Worm (Caenorhabditis elegans): ENCODE data around the gene cnx-1.

Gene cnx-1

DNA sequence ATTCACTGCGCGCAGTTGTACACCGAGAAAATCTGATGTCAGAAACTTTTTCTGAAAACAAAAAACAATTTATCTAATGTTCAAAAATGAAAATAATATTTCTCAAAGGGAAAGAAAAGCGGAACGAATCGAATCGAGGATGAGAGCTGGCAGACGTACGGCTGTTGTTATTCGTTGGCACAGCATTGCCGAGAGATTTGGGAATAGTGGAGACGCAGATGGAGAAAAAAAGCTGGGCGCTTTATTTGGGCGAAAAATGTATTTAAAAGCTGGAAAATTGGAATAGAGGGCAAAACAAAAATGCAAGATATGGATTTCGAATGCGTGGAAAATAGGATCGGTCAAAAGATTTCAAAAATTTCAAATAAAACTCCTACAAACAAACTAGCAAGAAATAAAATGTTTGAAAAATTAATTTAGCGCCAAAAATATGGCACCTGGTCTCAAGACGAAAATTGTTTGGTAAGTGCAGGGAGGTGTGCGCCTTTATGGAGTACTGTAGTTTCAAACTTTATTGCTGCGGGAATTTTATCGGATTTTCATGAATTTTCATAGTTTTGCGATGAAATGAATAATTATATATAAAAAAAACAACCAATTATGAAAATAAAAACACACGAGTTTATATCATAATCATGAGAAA, 42.3 kb upstream of the cnx-1 start, which contains the start of gene gpdh-2:
gpdh-2 (minus strand) TSS at position 51 of the 643 bp plus-strand sequence.
- TF ChIP-seq ces-1 (GFP tag; optimal IDR thresholded peaks at IDR 0.05) = no peak
- TF ChIP-seq sox-4 (tag; optimal IDR thresholded peaks at IDR 0.05) = no peak
- TF ChIP-seq skn-1 (tag; optimal IDR thresholded peaks at IDR 0.05) = no peak

DNA sequence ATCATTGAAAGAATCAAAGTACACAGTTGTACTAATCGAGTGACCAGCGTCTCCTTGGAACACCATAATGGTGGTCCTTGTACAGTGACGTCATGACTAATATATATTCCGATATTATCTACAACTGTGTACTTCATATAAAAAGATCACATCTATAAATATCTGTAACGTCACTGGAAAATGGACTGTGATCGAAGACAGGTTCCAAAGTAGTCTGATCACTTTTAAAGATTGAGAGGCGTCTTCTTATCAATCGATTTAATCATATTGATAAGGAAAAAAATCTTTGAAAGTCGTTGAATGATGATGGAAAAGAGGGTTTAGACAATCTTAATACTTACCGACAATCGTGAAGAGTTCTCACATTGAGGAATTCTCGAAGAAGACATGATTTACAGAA, 41.1 kb upstream of the cnx-1 start:
- no peak for TF ChIP-seq efl-1 (optimal IDR thresholded peaks at IDR 0.05)
- peak in 1 of 2 experiments; percentile 92 for TF ChIP-seq efl-1 (GFP tag; optimal IDR thresholded peaks at IDR 0.05 in 1 of 2)
- TF ChIP-seq elt-3 (tag; optimal IDR thresholded peaks at IDR 0.05) = peak in 1 of 6 experiments; percentile 0
- TF ChIP-seq unc-30 (tag; optimal IDR thresholded peaks at IDR 0.05) = no peak
- TF ChIP-seq elt-2 (tag; optimal IDR thresholded peaks at IDR 0.05) = peak; percentile 46
- no peak for TF ChIP-seq lin-13 (GFP tag; optimal IDR thresholded peaks at IDR 0.05)
- no peak for TF ChIP-seq lin-39 (tag; optimal IDR thresholded peaks at IDR 0.05)
- no peak for TF ChIP-seq ets-5 (GFP tag; IDR thresholded peaks at IDR 0.05)
- no peak for TF ChIP-seq lin-14 (GFP tag; optimal IDR thresholded peaks at IDR 0.05)
- TF ChIP-seq nhr-84 (tag; optimal IDR thresholded peaks at IDR 0.05) = no peak
- TF ChIP-seq nhr-71 (tag; optimal IDR thresholded peaks at IDR 0.05) = peak; percentile 14
- no peak for TF ChIP-seq sox-4 (tag; optimal IDR thresholded peaks at IDR 0.05)
- no peak for TF ChIP-seq lin-35 (GFP tag; optimal IDR thresholded peaks at IDR 0.05)
- no peak for TF ChIP-seq snu-23 (GFP tag; optimal IDR thresholded peaks at IDR 0.05)

DNA sequence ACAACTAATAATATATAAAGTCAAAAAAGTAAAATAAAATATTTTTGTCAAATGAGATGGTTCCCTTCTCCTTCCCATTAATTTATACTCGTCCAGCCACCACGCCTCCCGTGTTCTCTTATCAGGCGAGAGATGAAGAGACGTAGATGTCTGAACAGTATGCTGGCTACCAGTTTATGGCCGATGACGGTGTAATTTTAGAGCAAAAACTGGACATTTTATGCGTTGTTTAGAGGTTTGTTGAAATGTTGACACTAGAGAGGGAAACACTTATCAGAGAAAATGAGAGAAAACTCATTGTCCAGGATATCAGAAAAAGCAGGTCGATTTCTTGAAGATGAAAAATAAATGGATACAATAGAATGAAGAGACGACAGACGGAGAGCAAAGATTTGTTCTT, 40.2 kb upstream of the cnx-1 start:
- no peak for TF ChIP-seq dsc-1 (tag; optimal IDR thresholded peaks at IDR 0.05)
- TF ChIP-seq efl-1 (optimal IDR thresholded peaks at IDR 0.05) = no peak
- TF ChIP-seq efl-1 (GFP tag; optimal IDR thresholded peaks at IDR 0.05 in 1 of 2) = peak in 1 of 2 experiments; percentile 15
- TF ChIP-seq nhr-90 (tag; optimal IDR thresholded peaks at IDR 0.05; ENCODE audit: poor library complexity) = peak; percentile 36
- TF ChIP-seq lsy-2 (tag; optimal IDR thresholded peaks at IDR 0.05) = peak in 1 of 2 experiments; percentile 13
- peak; percentile 16 for TF ChIP-seq nhr-71 (tag; optimal IDR thresholded peaks at IDR 0.05)
- peak; percentile 45 for TF ChIP-seq nhr-85 (tag)
- no peak for TF ChIP-seq pag-3 (tag; optimal IDR thresholded peaks at IDR 0.05; ENCODE audit: borderline replicate concordance, insufficient read depth)
- TF ChIP-seq lin-14 (GFP tag; optimal IDR thresholded peaks at IDR 0.05) = peak; percentile 19
- peak; percentile 3 for TF ChIP-seq blmp-1 (tag; optimal IDR thresholded peaks at IDR 0.05)
- TF ChIP-seq skn-1 (tag; optimal IDR thresholded peaks at IDR 0.05) = no peak

DNA sequence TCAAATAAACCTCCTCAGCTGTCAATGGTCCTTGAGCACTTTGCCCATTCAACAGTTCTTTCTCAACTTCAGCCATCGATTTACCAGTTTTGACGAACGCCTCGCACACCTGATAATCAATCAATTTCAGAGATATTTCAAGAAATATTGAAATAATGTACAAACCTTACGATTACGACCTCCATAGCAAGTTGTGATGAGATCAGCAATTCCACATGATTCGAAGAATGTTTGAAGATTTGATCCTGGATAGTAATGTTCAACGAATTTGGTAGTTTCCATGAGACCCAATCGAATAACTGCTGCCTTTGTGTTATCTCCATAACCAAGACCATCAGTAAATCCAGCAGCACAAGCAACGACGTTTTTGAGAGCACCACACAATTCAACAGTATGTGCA, 38.0 kb upstream of the cnx-1 start:
- TF ChIP-seq efl-3 (GFP tag; optimal IDR thresholded peaks at IDR 0.05) (no peak), zag-1 (tag; optimal IDR thresholded peaks at IDR 0.05) (no peak), efl-1 (optimal IDR thresholded peaks at IDR 0.05) (no peak), efl-1 (GFP tag; optimal IDR thresholded peaks at IDR 0.05 in 1 of 2) (peak in 1 of 2 experiments; percentile 68), nhr-76 (tag; optimal IDR thresholded peaks at IDR 0.05) (no peak)

DNA sequence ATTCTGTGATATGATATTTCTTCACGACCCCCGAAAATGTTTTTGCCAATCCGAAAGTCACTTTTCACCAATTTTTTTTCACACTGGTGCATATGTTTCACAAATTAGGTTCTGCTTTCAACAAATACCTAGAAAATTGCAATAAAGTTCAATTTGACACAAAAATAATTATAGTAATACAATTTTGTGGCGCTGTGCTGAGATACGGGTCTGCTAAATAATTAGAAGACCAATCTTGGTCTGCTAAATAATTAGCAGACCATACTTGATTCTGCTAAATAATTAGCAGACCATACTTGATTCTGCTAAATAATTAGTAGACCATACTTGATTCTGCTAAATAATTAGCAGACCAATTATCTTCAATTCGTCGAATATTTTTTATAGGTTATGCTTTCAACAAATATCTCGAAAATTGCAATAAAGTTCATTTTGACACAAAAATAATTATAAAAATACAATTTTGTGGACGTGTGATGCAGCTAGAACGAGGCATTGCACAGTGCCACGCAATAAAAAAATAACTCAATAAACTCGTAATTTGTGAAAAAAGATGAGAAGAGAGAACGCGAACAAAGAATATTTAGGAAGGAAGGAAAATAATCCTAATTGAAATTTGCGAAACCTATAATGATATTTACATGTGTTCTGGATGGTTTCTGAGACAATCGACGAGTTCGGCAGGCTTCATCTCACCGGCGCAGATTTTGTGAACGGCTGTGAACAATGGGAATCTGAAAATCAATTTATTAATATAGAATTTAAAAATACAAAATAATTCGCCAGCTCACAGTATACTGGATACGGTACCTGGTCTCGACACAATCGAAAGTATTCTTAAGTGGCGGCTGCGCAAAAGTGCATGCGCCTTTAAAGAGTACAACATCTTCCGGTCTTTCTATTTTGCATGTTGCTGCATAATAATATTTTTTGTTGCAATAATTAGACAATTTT, 37.0 kb upstream of the cnx-1 start:
- TF ChIP-seq nhr-20 (tag; optimal IDR thresholded peaks at IDR 0.05) (no peak), zip-4 (GFP tag; optimal IDR thresholded peaks at IDR 0.05) (no peak), efl-1 (optimal IDR thresholded peaks at IDR 0.05) (no peak), efl-1 (GFP tag; optimal IDR thresholded peaks at IDR 0.05 in 1 of 2) (peak in 1 of 2 experiments; percentile 71), fkh-8 (tag; optimal IDR thresholded peaks at IDR 0.05) (no peak), sox-4 (tag; optimal IDR thresholded peaks at IDR 0.05) (no peak), fos-1 (tag; optimal IDR thresholded peaks at IDR 0.05) (no peak)

All from whole organism, L1 larva.